Fruit fly (Drosophila melanogaster) whole organism, embryonic: ENCODE measurements around the gene Nup93-1.

Experiments
- CG10209 ChIP-seq: fragments of 200-800 bp; sonication (Bioruptor generic); optimal IDR thresholded peaks from 3 replicates; lab custom pipeline; 2017; ENCODE audit warnings: missing biosample characterization, mild to moderate bottlenecking, missing genetic modification characterization, missing genetic modification reagents
- CG11695 ChIP-seq: fragments of 200-800 bp; sonication (Bioruptor generic); IDR thresholded peaks from 3 replicates; pipeline ENCODE4 v1.3.6; 2022; ENCODE audit warnings: missing biosample characterization, missing genetic modification characterization
- CG1233 ChIP-seq: fragments of 200-800 bp; sonication (Bioruptor generic); optimal IDR thresholded peaks from 4 replicates; lab custom pipeline; 2018; ENCODE audit warnings: missing biosample characterization, mild to moderate bottlenecking, missing genetic modification characterization
- CG15514 ChIP-seq: fragments of 200-800 bp; sonication (Bioruptor generic); optimal IDR thresholded peaks from 3 replicates; lab custom pipeline; 2017; ENCODE audit warnings: missing biosample characterization, missing genetic modification characterization, mild to moderate bottlenecking, moderate library complexity, missing genetic modification reagents
- CG1603 ChIP-seq: fragments of 200-800 bp; sonication (Bioruptor generic); optimal IDR thresholded peaks from 2 replicates; lab custom pipeline; 2019; ENCODE audit warnings: missing biosample characterization, mild to moderate bottlenecking, missing genetic modification characterization, moderate library complexity
- CG17186 ChIP-seq: fragments of 200-800 bp; sonication (Bioruptor generic); optimal IDR thresholded peaks from 3 replicates; lab custom pipeline; 2017; ENCODE audit warnings: missing biosample characterization, missing genetic modification reagents, missing genetic modification characterization
- CG33557 ChIP-seq: fragments of 200-800 bp; sonication (Bioruptor generic); optimal IDR thresholded peaks from 2 replicates; lab custom pipeline; 2019; ENCODE audit warnings: missing biosample characterization, mild to moderate bottlenecking, missing genetic modification characterization, moderate library complexity
- CG34376 ChIP-seq: fragments of 200-800 bp; sonication (Bioruptor generic); optimal IDR thresholded peaks from 2 replicates; lab custom pipeline; 2018; ENCODE audit warnings: missing biosample characterization, mild to moderate bottlenecking, missing genetic modification characterization
- CG8290 ChIP-seq, 3 experiments: fragments of 200-800 bp; sonication (Bioruptor generic); optimal IDR thresholded peaks; 2 replicates each; lab custom pipeline; 2016 to 2019; ENCODE audit warnings: missing biosample characterization in 3 of 3, missing genetic modification characterization in 3 of 3, mild to moderate bottlenecking in 2 of 3, moderate library complexity in 1 of 3
- CG8765 ChIP-seq: fragments of 200-800 bp; sonication (Bioruptor generic); IDR thresholded peaks from 2 replicates; pipeline ENCODE4 v1.3.6; 2022; ENCODE audit warnings: missing biosample characterization, missing genetic modification characterization
- CG8924 ChIP-seq: fragments of 200-800 bp; optimal IDR thresholded peaks from 3 replicates; lab custom pipeline; 2019; ENCODE audit warnings: missing biosample characterization, mild to moderate bottlenecking, missing genetic modification characterization, moderate library complexity
- CG9876 ChIP-seq: fragments of 200-800 bp; sonication (Bioruptor generic); optimal IDR thresholded peaks from 2 replicates; lab custom pipeline; 2016; ENCODE audit warnings: missing biosample characterization, missing genetic modification characterization
- Drgx ChIP-seq: fragments of 200-800 bp; sonication (Bioruptor generic); IDR thresholded peaks from 2 replicates; pipeline ENCODE4 v1.3.6; 2022; ENCODE audit warnings: missing biosample characterization, missing genetic modification characterization
- HmgD ChIP-seq: fragments of 200-800 bp; sonication (Bioruptor generic); optimal IDR thresholded peaks from 3 replicates; lab custom pipeline; 2016; ENCODE audit warnings: missing biosample characterization, missing genetic modification characterization
- HmgZ ChIP-seq: fragments of 200-800 bp; sonication (Bioruptor generic); optimal IDR thresholded peaks from 2 replicates; lab custom pipeline; 2018; ENCODE audit warnings: missing biosample characterization, mild to moderate bottlenecking, missing genetic modification characterization
- Med ChIP-seq: fragments of 200-800 bp; sonication (Bioruptor generic); peaks from one replicate; lab custom pipeline; 2016; ENCODE audit warnings: missing biosample characterization, missing genetic modification characterization, mild to moderate bottlenecking, inconsistent platforms, moderate library complexity
- Optix ChIP-seq: fragments of 200-800 bp; sonication (Bioruptor generic); IDR thresholded peaks from 3 replicates; pipeline ENCODE4 v1.3.6; 2022; ENCODE audit warnings: missing biosample characterization, missing genetic modification characterization
- Pdp1 ChIP-seq, 2 experiments: fragments of 200-800 bp; sonication (Bioruptor generic); optimal IDR thresholded peaks; 3 replicates each; lab custom pipeline; 2016; ENCODE audit warnings: missing biosample characterization in 2 of 2, missing genetic modification characterization in 2 of 2, mild to moderate bottlenecking in 1 of 2, moderate library complexity in 1 of 2
- Sox102F ChIP-seq: fragments of 200-800 bp; sonication (Bioruptor generic); optimal IDR thresholded peaks from 2 replicates; lab custom pipeline; 2018; ENCODE audit warnings: missing biosample characterization, mild to moderate bottlenecking, missing genetic modification characterization, moderate library complexity
- Spps ChIP-seq: fragments of 200-800 bp; sonication (Bioruptor generic); optimal IDR thresholded peaks from 2 replicates; lab custom pipeline; 2018; ENCODE audit warnings: missing biosample characterization, mild to moderate bottlenecking, missing genetic modification characterization
- Sry-β ChIP-seq: fragments of 200-800 bp; sonication (Bioruptor generic); optimal IDR thresholded peaks from 2 replicates; lab custom pipeline; 2018; ENCODE audit warnings: missing biosample characterization, mild to moderate bottlenecking, missing genetic modification characterization, moderate library complexity
- Sry-δ ChIP-seq: fragments of 200-800 bp; sonication (Bioruptor generic); optimal IDR thresholded peaks from 2 replicates; lab custom pipeline; 2016; ENCODE audit warnings: missing biosample characterization, missing genetic modification characterization
- Tbp ChIP-seq: fragments of >200 bp; optimal IDR thresholded peaks from 2 replicates; lab custom pipeline; 2018; ENCODE audit warnings: missing biosample characterization, missing genetic modification characterization
- Trl ChIP-seq, 3 experiments: fragments of >200 bp in 2 of 3; fragments of 200-800 bp in 1 of 3; sonication (Bioruptor generic) in 1 of 3; optimal IDR thresholded peaks; 2 replicates in 1 of 3; 3 replicates in 2 of 3; lab custom pipeline; 2016 to 2017; ENCODE audit warnings: missing biosample characterization in 1 of 3, missing genetic modification characterization in 1 of 3
- ap ChIP-seq: fragments of 200-800 bp; sonication (Bioruptor generic); IDR thresholded peaks from 2 replicates; pipeline ENCODE4 v1.3.6; 2022; ENCODE audit warnings: missing biosample characterization, missing genetic modification characterization
- corto ChIP-seq: fragments of 200-800 bp; sonication (Bioruptor generic); optimal IDR thresholded peaks from 2 replicates; lab custom pipeline; 2016; ENCODE audit warnings: missing biosample characterization, mild to moderate bottlenecking, missing genetic modification characterization, moderate library complexity
- cwo ChIP-seq: fragments of 200-800 bp; sonication (Bioruptor generic); optimal IDR thresholded peaks from 3 replicates; lab custom pipeline; 2017; ENCODE audit warnings: missing biosample characterization, missing genetic modification characterization, mild to moderate bottlenecking, moderate library complexity, missing genetic modification reagents
- dm ChIP-seq: fragments of 200-800 bp; sonication (Bioruptor generic); optimal IDR thresholded peaks from 3 replicates; lab custom pipeline; 2016; ENCODE audit warnings: missing biosample characterization, missing genetic modification characterization
- dmrt11E ChIP-seq: fragments of 200-800 bp; sonication (Bioruptor generic); optimal IDR thresholded peaks from 3 replicates; lab custom pipeline; 2018; ENCODE audit warnings: missing biosample characterization, mild to moderate bottlenecking, missing genetic modification characterization, moderate library complexity
- dysf ChIP-seq: fragments of 200-800 bp; sonication (Bioruptor generic); IDR thresholded peaks from 3 replicates; pipeline ENCODE4 v1.3.6; 2022; ENCODE audit warnings: missing biosample characterization, missing genetic modification characterization
- gce ChIP-seq: fragments of 200-800 bp; sonication (Bioruptor generic); IDR thresholded peaks from 3 replicates; pipeline ENCODE4 v1.3.6; 2022; ENCODE audit warnings: missing biosample characterization, missing genetic modification characterization
- gem ChIP-seq: fragments of 200-800 bp; sonication (Bioruptor generic); optimal IDR thresholded peaks from 2 replicates; lab custom pipeline; 2019; ENCODE audit warnings: missing biosample characterization, mild to moderate bottlenecking, missing genetic modification characterization, moderate library complexity
- hb ChIP-seq: fragments of 200-800 bp; sonication (Bioruptor generic); IDR thresholded peaks from 3 replicates; pipeline ENCODE4 v1.3.6; 2022; ENCODE audit warnings: missing biosample characterization, missing genetic modification characterization; ENCODE audit not compliant: partially characterized antibody
- jigr1 ChIP-seq: fragments of 200-800 bp; sonication (Bioruptor generic); IDR thresholded peaks from 3 replicates; pipeline ENCODE4 v1.3.6; 2022; ENCODE audit warnings: missing biosample characterization, missing genetic modification characterization
- lilli ChIP-seq: fragments of 200-800 bp; sonication (Bioruptor generic); optimal IDR thresholded peaks from 3 replicates; lab custom pipeline; 2016; ENCODE audit warnings: missing biosample characterization, missing genetic modification characterization
- luna ChIP-seq: fragments of 200-800 bp; sonication (Bioruptor generic); optimal IDR thresholded peaks from 2 replicates; lab custom pipeline; 2016; ENCODE audit warnings: missing biosample characterization, missing genetic modification characterization
- nerfin-1 ChIP-seq: fragments of 200-800 bp; sonication (Bioruptor generic); optimal IDR thresholded peaks from 3 replicates; lab custom pipeline; 2019; ENCODE audit warnings: missing biosample characterization, mild to moderate bottlenecking, missing genetic modification characterization, moderate library complexity
- nmo ChIP-seq: fragments of 200-800 bp; sonication (Bioruptor generic); optimal IDR thresholded peaks from 2 replicates; lab custom pipeline; 2018; ENCODE audit warnings: missing biosample characterization, mild to moderate bottlenecking, missing genetic modification characterization, moderate library complexity
- nom ChIP-seq: fragments of 200-800 bp; sonication (Bioruptor generic); optimal IDR thresholded peaks from 2 replicates; lab custom pipeline; 2017; ENCODE audit warnings: missing biosample characterization, missing genetic modification characterization, mild to moderate bottlenecking, moderate library complexity, missing genetic modification reagents
- otp ChIP-seq: fragments of 200-800 bp; sonication (Bioruptor generic); IDR thresholded peaks from 3 replicates; pipeline ENCODE4, ENCODE4 v1.3.6; 2022; ENCODE audit warnings: missing biosample characterization, missing genetic modification characterization
- sens ChIP-seq: fragments of 200-800 bp; sonication (Bioruptor generic); peaks from one replicate; lab custom pipeline; 2016; ENCODE audit warnings: missing biosample characterization, missing genetic modification characterization
- sna ChIP-seq: fragments of 200-800 bp; sonication (Bioruptor generic); IDR thresholded peaks from 2 replicates; pipeline ENCODE4 v1.3.6; 2022; ENCODE audit warnings: missing biosample characterization, missing genetic modification characterization; ENCODE audit not compliant: partially characterized antibody
- stwl ChIP-seq: fragments of 200-800 bp; sonication (Bioruptor generic); optimal IDR thresholded peaks from 3 replicates; lab custom pipeline; 2018; ENCODE audit warnings: missing biosample characterization, mild to moderate bottlenecking, missing genetic modification characterization, moderate library complexity
- tin ChIP-seq: fragments of 200-800 bp; sonication (Bioruptor generic); optimal IDR thresholded peaks from 3 replicates; lab custom pipeline; 2016; ENCODE audit warnings: missing biosample characterization, missing genetic modification characterization
- twi ChIP-seq: fragments of 200-800 bp; optimal IDR thresholded peaks from 2 replicates; lab custom pipeline; 2019; ENCODE audit warnings: missing biosample characterization, mild to moderate bottlenecking, missing genetic modification characterization, moderate library complexity
- wor ChIP-seq: fragments of 200-800 bp; sonication (Bioruptor generic); IDR thresholded peaks from 2 replicates; pipeline ENCODE4 v1.3.6; 2022; ENCODE audit warnings: missing biosample characterization, missing genetic modification characterization
- zfh1 ChIP-seq: fragments of 200-800 bp; sonication (Bioruptor generic); IDR thresholded peaks from 3 replicates; pipeline ENCODE4 v1.3.6; 2022; ENCODE audit warnings: missing biosample characterization, missing genetic modification characterization

The Nup93-1 gene

dm6 chrX:13805554-13805953 is 17.1 kb upstream of the Nup93-1 start (continued):
- TF ChIP-seq otp (no peak), CG8765 (GFP tag; lab: Robert Waterston, UW) (no peak), HmgZ (no peak), nmo (GFP tag; lab: Kevin White, UChicago) (peak; percentile 23), CG10209 (GFP tag; lab: Kevin White, UChicago) (no peak), CG8290 (GFP tag; optimal IDR thresholded peaks at IDR 0.05; lab: Kevin White, UChicago) (peak; percentile 92), CG8290 (tag; optimal IDR thresholded peaks at IDR 0.05; lab: Kevin White, UChicago) (peak; percentile 77 to 98), CG11695 (GFP tag; lab: Robert Waterston, UW) (no peak), Optix (GFP tag; lab: Robert Waterston, UW) (no peak), CG1233 (GFP tag; lab: Kevin White, UChicago) (peak; percentile 21), CG34376 (GFP tag; lab: Kevin White, UChicago) (no peak), wor (GFP tag; lab: Robert Waterston, UW) (no peak), HmgD (GFP tag; lab: Kevin White, UChicago) (peak; percentile 4), dm (GFP tag; lab: Kevin White, UChicago) (peak; percentile 2), Sry-β (peak; percentile 12), Med (GFP tag; lab: Kevin White, UChicago) (peak; percentile 55), CG17186 (GFP tag; lab: Kevin White, UChicago) (peak; percentile 8), gce (GFP tag; lab: Robert Waterston, UW) (peak; percentile 10; the same call in 1 of the 3 replicates), ap (GFP tag; lab: Robert Waterston, UW) (no peak), jigr1 (GFP tag; lab: Robert Waterston, UW) (no peak), CG9876 (GFP tag; lab: Kevin White, UChicago) (peak; percentile 28), CG8924 (tag; lab: Kevin White, UChicago) (peak; percentile 10), nom (GFP tag; lab: Kevin White, UChicago) (no peak), lilli (GFP tag; lab: Kevin White, UChicago) (no peak), CG1603 (tag; lab: Kevin White, UChicago) (peak; percentile 13), CG33557 (GFP tag; lab: Kevin White, UChicago) (peak; percentile 8), corto (GFP tag; lab: Kevin White, UChicago) (no peak), nerfin-1 (peak; percentile 18), Tbp (no peak), stwl (tag; lab: Kevin White, UChicago) (peak; percentile 59), hb (GFP tag; lab: Robert Waterston, UW) (no peak), Drgx (0 out of 2 replicates have a peak, but pooled peaks have one; percentile 6), sens (GFP tag; lab: Kevin White, UChicago) (peak; percentile 87), luna (GFP tag; lab: Kevin White, UChicago) (no peak), Sox102F (GFP tag; lab: Kevin White, UChicago) (no peak), Spps (tag; lab: Kevin White, UChicago) (peak; percentile 22), Sry-δ (peak; percentile 26), dysf (peak; percentile 12; the same call in 1 of the 3 replicates), cwo (no peak), tin (GFP tag; lab: Kevin White, UChicago) (no peak), Trl (optimal IDR thresholded peaks at IDR 0.05; lab: Kevin White, UChicago) (peak; percentile 54 to 69), Trl (GFP tag; optimal IDR thresholded peaks at IDR 0.05; lab: Kevin White, UChicago) (peak; percentile 27), CG15514 (GFP tag; lab: Kevin White, UChicago) (no peak), gem (tag; lab: Kevin White, UChicago) (peak; percentile 1), Pdp1 (GFP tag; optimal IDR thresholded peaks at IDR 0.05; lab: Kevin White, UChicago) (peak in 1 of 2 experiments; percentile 65), twi (tag; lab: Kevin White, UChicago) (peak; percentile 27), dmrt11E (tag; lab: Kevin White, UChicago) (peak; percentile 16), zfh1 (no peak), sna (no peak)
